Worm (Caenorhabditis elegans) whole organism, L3 larva: Measurements from ENCODE around the gene uev-2.

Experiments
- ceh-16 ChIP-seq: sonication (generic microtip); optimal IDR thresholded peaks from 2 replicates; lab custom pipeline; 2017; ENCODE audit warnings: missing biosample characterization, missing genetic modification characterization
- elt-2 ChIP-seq: sonication (generic microtip); optimal IDR thresholded peaks from 2 replicates; lab custom pipeline; 2016; ENCODE audit warnings: missing genetic modification reagents, mild to moderate bottlenecking, missing genetic modification characterization, missing compliant biosample characterization
- nhr-237 ChIP-seq: fragments of 150-350 bp; optimal IDR thresholded peaks from 2 replicates; lab custom pipeline; 2014; ENCODE audit warnings: missing biosample characterization, missing genetic modification characterization
- pqm-1 ChIP-seq: fragments of 150-350 bp; optimal IDR thresholded peaks from 2 replicates; lab custom pipeline; 2017; ENCODE audit warnings: missing biosample characterization, missing genetic modification characterization, inconsistent platforms
- sea-2 ChIP-seq: fragments of 150-350 bp; sonication (generic microtip); optimal IDR thresholded peaks from 4 replicates; lab custom pipeline; 2014; ENCODE audit warnings: missing biosample characterization, missing genetic modification reagents, missing genetic modification characterization

- TF ChIP-seq elt-2 (tag; lab: Kevin White, UChicago) (no peak), nhr-237 (no peak), sea-2 (GFP tag; lab: Kevin White, UChicago) (no peak), pqm-1 (tag; lab: Kevin White, UChicago) (no peak), ceh-16 (tag; lab: Kevin White, UChicago) (no peak)
Observed at ce11 chrIII:5595445-5595844, 12.5 kb downstream of the uev-2 start, which contains the start of gene ced-6.
